Worm (Caenorhabditis elegans) whole organism, L1 larva: ENCODE data around the gene F57B1.5.

Source experiments
- fkh-8 ChIP-seq: sonication (generic microtip); optimal IDR thresholded peaks from 2 replicates; lab custom pipeline; 2016; ENCODE audit warnings: mild to moderate bottlenecking, missing genetic modification characterization, missing compliant biosample characterization
- fos-1 ChIP-seq: fragments of 150-350 bp; optimal IDR thresholded peaks from 2 replicates; lab custom pipeline; 2014; ENCODE audit warnings: missing biosample characterization, missing genetic modification characterization
- lin-15B ChIP-seq: fragments of 150-350 bp; sonication (generic microtip); optimal IDR thresholded peaks from 3 replicates; lab custom pipeline; 2014; ENCODE audit warnings: missing biosample characterization, missing genetic modification characterization
- nhr-237 ChIP-seq: fragments of 150-350 bp; optimal IDR thresholded peaks from 2 replicates; lab custom pipeline; 2014; ENCODE audit warnings: missing biosample characterization, missing genetic modification characterization
- nhr-76 ChIP-seq: sonication (generic microtip); optimal IDR thresholded peaks from 2 replicates; lab custom pipeline; 2017; ENCODE audit warnings: missing biosample characterization, missing genetic modification characterization
- nhr-90 ChIP-seq: sonication (generic microtip); optimal IDR thresholded peaks from 2 replicates; lab custom pipeline; 2016; ENCODE audit warnings: mild to moderate bottlenecking, missing genetic modification characterization, missing compliant biosample characterization; ENCODE audit not compliant: poor library complexity
- pqm-1 ChIP-seq: sonication (generic microtip); optimal IDR thresholded peaks from 3 replicates; lab custom pipeline; 2017; ENCODE audit warnings: missing biosample characterization, missing genetic modification characterization
- skn-1 ChIP-seq: fragments of 150-350 bp; optimal IDR thresholded peaks from 2 replicates; lab custom pipeline; 2014; ENCODE audit warnings: missing biosample characterization, missing genetic modification characterization
- unc-62 ChIP-seq: fragments of 150-350 bp; optimal IDR thresholded peaks from 2 replicates; lab custom pipeline; 2014; ENCODE audit warnings: missing biosample characterization, missing genetic modification reagents, missing genetic modification characterization

- TF ChIP-seq fkh-8 (tag; lab: Kevin White, UChicago) (peak; percentile 87), nhr-90 (tag; lab: Kevin White, UChicago) (no peak), unc-62 (GFP tag; lab: Kevin White, UChicago) (no peak), fos-1 (tag; lab: Kevin White, UChicago) (no peak), skn-1 (no peak), nhr-237 (no peak), lin-15B (no peak), pqm-1 (tag; lab: Kevin White, UChicago) (no peak), nhr-76 (tag; lab: Kevin White, UChicago) (no peak)
These were observed 45.3 kb downstream of the F57B1.5 start for ce11 chrV:13252862-13253261.
